Fruit fly (Drosophila melanogaster) Kc167 (cell line): ENCODE data around the gene Cpr78E.

ENCODE experiments used
- Myc ChIP-seq: fragments of >200 bp; optimal IDR thresholded peaks from 2 replicates; lab custom pipeline; 2017; ENCODE audit warnings: missing external identifiers
- Sin3A ChIP-seq: fragments of >200 bp; optimal IDR thresholded peaks from 2 replicates; lab custom pipeline; 2018; ENCODE audit warnings: missing external identifiers
- h ChIP-seq: fragments of >200 bp; optimal IDR thresholded peaks from 3 replicates; lab custom pipeline; 2018; ENCODE audit warnings: missing external identifiers
- insv ChIP-seq: fragments of >200 bp; optimal IDR thresholded peaks from 3 replicates; lab custom pipeline; 2018; ENCODE audit warnings: missing external identifiers
- psq ChIP-seq: fragments of >200 bp; optimal IDR thresholded peaks from 2 replicates; lab custom pipeline; 2017; ENCODE audit warnings: missing external identifiers
- ttk ChIP-seq: sonication (Bioruptor generic); optimal IDR thresholded peaks from 2 replicates; lab custom pipeline; 2017; ENCODE audit warnings: missing external identifiers

The Cpr78E gene

dm6 chr3L:21671839-21672238 lies 5.1 kb upstream of the Cpr78E start, which contains the start of gene CG11249:
TSS of gene CG11249 (plus strand) at chr3L:21672139.
- TF ChIP-seq ttk: no peak
- no peak for TF ChIP-seq insv (lab: Kevin White, UChicago)
- TF ChIP-seq Myc (lab: Kevin White, UChicago): no peak
- TF ChIP-seq psq: no peak
- TF ChIP-seq h (lab: Kevin White, UChicago): no peak
- no peak for TF ChIP-seq Sin3A (lab: Kevin White, UChicago)

dm6 chr3L:21667530-21667929 lies 750 bp upstream of the Cpr78E start:
- no peak for TF ChIP-seq Sin3A (lab: Kevin White, UChicago)
- TF ChIP-seq insv (lab: Kevin White, UChicago): no peak
- TF ChIP-seq h (lab: Kevin White, UChicago): no peak
- TF ChIP-seq ttk: no peak
- TF ChIP-seq psq: no peak
- TF ChIP-seq Myc (lab: Kevin White, UChicago): no peak

DNA sequence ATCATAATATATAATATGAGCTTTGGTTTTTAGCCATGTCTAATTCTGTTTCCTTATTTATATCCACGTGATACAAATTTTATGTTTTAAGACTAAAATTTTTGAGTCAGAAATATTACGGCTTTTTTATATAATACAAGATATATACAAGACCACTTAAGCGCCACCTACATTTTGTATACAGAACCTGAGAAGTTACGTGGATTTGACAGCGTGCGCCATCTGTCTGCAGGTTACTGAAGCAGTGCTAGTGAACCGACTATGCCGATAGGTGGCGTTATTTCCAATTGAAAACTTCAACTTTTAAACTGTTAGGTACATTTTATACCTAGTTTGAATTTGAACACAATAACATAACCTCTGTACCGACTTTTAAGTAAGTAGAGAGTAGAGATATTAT lies 14.0 kb downstream of the Cpr78E start:
- TF ChIP-seq psq (no peak), Sin3A (lab: Kevin White, UChicago) (no peak), Myc (lab: Kevin White, UChicago) (no peak)

DNA sequence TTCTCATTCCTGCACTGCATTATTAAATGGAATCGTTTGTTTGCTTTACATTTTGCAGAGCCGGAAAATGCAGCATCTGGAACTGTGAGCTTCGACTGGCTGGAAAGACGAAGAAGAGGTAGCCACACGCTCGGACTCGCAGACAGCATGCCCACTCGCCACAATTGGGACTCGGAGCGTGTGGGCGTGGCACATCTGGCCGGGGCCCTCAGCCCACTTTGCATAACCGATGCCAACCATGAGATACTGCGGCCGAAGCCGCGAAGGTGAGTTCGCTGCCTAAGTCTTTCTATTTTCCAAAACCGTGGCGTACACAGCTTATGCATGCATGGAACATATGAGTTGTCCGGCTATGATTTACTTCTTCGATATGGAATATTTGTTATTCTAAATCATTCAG lies 14.7 kb downstream of the Cpr78E start:
- no peak for TF ChIP-seq psq
- TF ChIP-seq ttk: no peak
- no peak for TF ChIP-seq Sin3A (lab: Kevin White, UChicago)
- no peak for TF ChIP-seq h (lab: Kevin White, UChicago)
- no peak for TF ChIP-seq Myc (lab: Kevin White, UChicago)
- TF ChIP-seq insv (lab: Kevin White, UChicago): no peak

- TF ChIP-seq psq (no peak), insv (lab: Kevin White, UChicago) (no peak), Sin3A (lab: Kevin White, UChicago) (no peak), ttk (no peak), Myc (lab: Kevin White, UChicago) (no peak), h (lab: Kevin White, UChicago) (no peak)
These were observed 15.4 kb downstream of the Cpr78E start for dm6 chr3L:21651412-21651811.

DNA sequence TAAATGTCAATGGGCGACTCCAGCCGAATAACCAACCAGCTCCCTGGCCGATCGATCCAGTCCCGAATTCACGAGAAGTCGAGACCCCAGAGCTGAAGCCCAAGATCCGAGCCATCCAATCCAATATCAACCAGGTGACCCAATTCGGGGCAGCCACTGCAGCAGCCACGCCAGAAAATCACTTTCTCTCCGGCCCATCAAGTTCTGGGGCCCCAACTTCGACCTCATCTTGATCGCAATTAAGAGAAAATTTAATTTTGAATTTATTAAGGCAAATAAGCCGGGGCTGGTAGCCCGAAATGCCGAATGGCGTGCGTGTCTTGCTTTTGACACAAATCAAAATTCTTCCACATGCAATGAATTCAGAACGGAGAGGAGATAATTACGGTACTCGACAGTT lies 18.9 kb downstream of the Cpr78E start:
- no peak for TF ChIP-seq psq
- no peak for TF ChIP-seq Sin3A (lab: Kevin White, UChicago)
- no peak for TF ChIP-seq h (lab: Kevin White, UChicago)
- no peak for TF ChIP-seq Myc (lab: Kevin White, UChicago)
- no peak for TF ChIP-seq ttk
- no peak for TF ChIP-seq insv (lab: Kevin White, UChicago)

dm6 chr3L:21645878-21646277 lies 20.9 kb downstream of the Cpr78E start:
- TF ChIP-seq Sin3A (lab: Kevin White, UChicago): no peak
- no peak for TF ChIP-seq ttk
- no peak for TF ChIP-seq insv (lab: Kevin White, UChicago)
- TF ChIP-seq Myc (lab: Kevin White, UChicago): no peak
- no peak for TF ChIP-seq h (lab: Kevin White, UChicago)
- no peak for TF ChIP-seq psq

DNA sequence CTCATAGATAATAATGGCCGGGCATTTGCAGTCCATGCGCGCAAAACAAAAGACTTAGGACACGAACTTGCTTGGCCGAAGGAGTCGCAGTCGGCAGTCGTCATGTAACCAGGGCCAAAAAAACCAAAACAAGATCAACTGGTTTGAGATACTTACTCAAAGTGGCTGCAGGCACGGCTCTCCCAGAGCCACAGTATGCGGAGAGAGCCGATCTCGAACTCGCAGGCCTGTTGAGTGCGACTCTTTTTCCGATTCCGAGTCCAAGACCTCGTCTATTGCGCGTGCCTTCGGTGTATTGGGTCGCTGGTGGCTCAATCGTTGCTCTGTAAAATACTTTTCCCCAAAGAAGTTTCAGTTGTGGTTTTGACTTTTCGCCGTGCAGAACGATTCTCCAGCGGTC lies 22.2 kb downstream of the Cpr78E start, which contains the start of gene CG43980:
CG43980 (plus strand) TSS at position 352 of the 400 bp plus-strand sequence.
- TF ChIP-seq h (lab: Kevin White, UChicago) (no peak), insv (lab: Kevin White, UChicago) (no peak), Sin3A (lab: Kevin White, UChicago) (no peak), ttk (no peak), psq (no peak), Myc (lab: Kevin White, UChicago) (no peak)

DNA sequence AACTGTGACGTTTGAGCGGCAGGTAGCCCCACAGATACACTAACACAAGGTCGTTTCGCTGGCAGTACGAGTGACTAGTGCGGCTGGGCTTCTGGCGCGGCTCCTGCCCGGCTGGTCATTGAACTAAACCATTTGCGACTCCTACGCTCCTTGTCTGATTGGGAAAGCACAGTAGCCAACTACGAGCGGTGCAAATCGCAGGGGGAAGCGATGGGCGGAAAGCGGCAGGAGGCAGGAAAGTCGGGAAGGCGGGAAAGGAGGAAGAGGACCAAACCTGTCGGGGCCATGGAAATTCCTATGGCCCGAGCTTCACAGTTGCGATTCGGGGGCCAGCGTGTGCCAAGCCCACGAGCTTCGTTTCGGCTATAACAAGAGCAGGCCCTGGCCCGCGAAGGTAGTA lies 22.6 kb downstream of the Cpr78E start:
- TF ChIP-seq insv (lab: Kevin White, UChicago) (no peak), Sin3A (lab: Kevin White, UChicago) (no peak), Myc (lab: Kevin White, UChicago) (no peak)

- TF ChIP-seq Sin3A (lab: Kevin White, UChicago): no peak
- TF ChIP-seq ttk: no peak
- no peak for TF ChIP-seq Myc (lab: Kevin White, UChicago)
- no peak for TF ChIP-seq psq
- no peak for TF ChIP-seq insv (lab: Kevin White, UChicago)
- TF ChIP-seq h (lab: Kevin White, UChicago): no peak
These were observed 23.7 kb downstream of the Cpr78E start for dm6 chr3L:21642908-21643572.

DNA sequence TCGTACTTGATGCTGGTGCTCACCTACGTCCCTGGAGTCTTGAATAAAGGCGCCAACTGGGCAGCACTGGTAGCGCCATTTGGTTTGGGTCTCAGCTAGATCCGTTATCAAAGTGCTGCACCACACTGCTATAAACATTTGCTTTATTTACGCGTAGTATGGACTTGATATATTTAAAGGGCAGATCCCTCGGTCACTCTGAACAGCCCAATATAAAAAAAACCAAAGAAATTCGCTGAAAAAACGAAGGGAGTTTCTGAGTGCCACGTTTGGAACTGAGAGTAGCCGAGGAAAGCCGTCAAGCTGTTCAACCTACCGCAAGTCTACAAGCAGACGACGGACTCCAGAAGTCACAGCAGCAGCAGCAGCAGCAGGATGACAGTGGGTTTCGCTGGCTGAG lies 26.0 kb downstream of the Cpr78E start, which contains the start of gene Atox1:
Atox1 (plus strand) TSS at position 181 of the 400 bp plus-strand sequence.
- TF ChIP-seq h (lab: Kevin White, UChicago): no peak
- no peak for TF ChIP-seq psq
- no peak for TF ChIP-seq insv (lab: Kevin White, UChicago)
- TF ChIP-seq ttk: no peak
- no peak for TF ChIP-seq Myc (lab: Kevin White, UChicago)
- TF ChIP-seq Sin3A (lab: Kevin White, UChicago): no peak

DNA sequence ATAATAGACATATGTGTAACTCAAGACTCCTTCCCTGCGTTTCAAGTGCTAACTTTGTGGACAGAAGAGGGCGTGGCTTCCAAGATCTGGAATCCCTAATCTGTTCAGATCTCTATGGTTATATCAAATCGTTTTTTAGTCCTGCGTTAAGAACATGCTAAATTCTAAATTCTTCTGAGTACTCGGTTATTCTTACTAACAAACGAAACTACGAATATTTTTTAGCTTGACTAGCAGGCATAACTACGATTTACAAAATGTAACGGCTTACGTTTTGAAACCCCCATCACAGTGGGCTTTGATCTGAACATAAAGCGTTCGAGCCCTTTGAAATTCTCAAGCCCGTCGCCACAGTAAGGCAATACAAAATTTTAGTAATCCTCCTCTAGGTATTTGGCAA lies 27.7 kb downstream of the Cpr78E start, which contains the start of gene CG32445:
CG32445 (plus strand) TSS at position 301 of the 400 bp plus-strand sequence.
- TF ChIP-seq psq: no peak
- no peak for TF ChIP-seq ttk
- TF ChIP-seq Myc (lab: Kevin White, UChicago): no peak
- TF ChIP-seq h (lab: Kevin White, UChicago): no peak
- TF ChIP-seq Sin3A (lab: Kevin White, UChicago): no peak
- no peak for TF ChIP-seq insv (lab: Kevin White, UChicago)
